Comparison of ENCODE assay signal across 1 fruit fly cellular context in genomic region chr3R:24276104-24277008, dm6.
TF ChIP-seq lines count a peak whose summit lies in the region.

Gene Orct, plus strand, starts transcription at chr3R:24276260.

TF ChIP-seq in whole organism, embryonic, 481 proteins besides CTCF, POLR2A, EP300 and RAD21 (continued from another document):
- TF ChIP-seq CG11695 (GFP tag; IDR thresholded peaks at IDR 0.05; lab: Robert Waterston, UW) = peak; percentile 72
- no peak for TF ChIP-seq pfk (GFP tag; optimal IDR thresholded peaks at IDR 0.05; lab: Kevin White, UChicago)
- no peak for TF ChIP-seq Stat92E (GFP tag; optimal IDR thresholded peaks at IDR 0.05; lab: Kevin White, UChicago)
- no peak for TF ChIP-seq z (GFP tag; IDR thresholded peaks at IDR 0.05; lab: Robert Waterston, UW)
- TF ChIP-seq pum (GFP tag; optimal IDR thresholded peaks at IDR 0.05; lab: Kevin White, UChicago) = peak; percentile 55
- no peak for TF ChIP-seq CG1024 (GFP tag; IDR thresholded peaks at IDR 0.05; lab: Robert Waterston, UW)
- 0 out of 2 replicates have a peak, but pooled peaks have one; percentile 18 for TF ChIP-seq wdn (GFP tag; IDR thresholded peaks at IDR 0.05; lab: Robert Waterston, UW)
- peak; percentile 44 for TF ChIP-seq sisA (GFP tag; IDR thresholded peaks at IDR 0.05; lab: Robert Waterston, UW)
- no peak for TF ChIP-seq ap (GFP tag; IDR thresholded peaks at IDR 0.05; lab: Robert Waterston, UW)
- TF ChIP-seq CG3838 (GFP tag; optimal IDR thresholded peaks at IDR 0.05; lab: Kevin White, UChicago) = peak; percentile 37
- TF ChIP-seq BEAF-32 (GFP tag; optimal IDR thresholded peaks at IDR 0.05; lab: Kevin White, UChicago) = no peak
- peak; percentile 52; the same call in 2 of the 3 replicates for TF ChIP-seq B-H1 (GFP tag; IDR thresholded peaks at IDR 0.05; lab: Robert Waterston, UW)
- peak; percentile 92 for TF ChIP-seq CG2120 (GFP tag; optimal IDR thresholded peaks at IDR 0.05; lab: Kevin White, UChicago)
- peak; percentile 40 for TF ChIP-seq CG7928 (GFP tag; optimal IDR thresholded peaks at IDR 0.05; lab: Kevin White, UChicago)
- peak; percentile 71 for TF ChIP-seq gcm (GFP tag; optimal IDR thresholded peaks at IDR 0.05; lab: Kevin White, UChicago)
- peak; percentile 65 for TF ChIP-seq Fer3 (tag; optimal IDR thresholded peaks at IDR 0.05; lab: Kevin White, UChicago)
- TF ChIP-seq CG5245 (GFP tag; optimal IDR thresholded peaks at IDR 0.05; lab: Kevin White, UChicago) = peak; percentile 30
- no peak for TF ChIP-seq corto (GFP tag; optimal IDR thresholded peaks at IDR 0.05; lab: Kevin White, UChicago)
- TF ChIP-seq danr (GFP tag; IDR thresholded peaks at IDR 0.05; lab: Robert Waterston, UW) = no peak
- TF ChIP-seq CG1233 (GFP tag; optimal IDR thresholded peaks at IDR 0.05; lab: Kevin White, UChicago) = peak; percentile 79
- peak; percentile 66 for TF ChIP-seq CG3163 (GFP tag; optimal IDR thresholded peaks at IDR 0.05; lab: Kevin White, UChicago)
- no peak for TF ChIP-seq nerfin-2 (GFP tag; IDR thresholded peaks at IDR 0.05; lab: Robert Waterston, UW; ENCODE audit: partially characterized antibody)
- peak; percentile 16 for TF ChIP-seq Ravus (GFP tag; IDR thresholded peaks at IDR 0.05; lab: Robert Waterston, UW)
- TF ChIP-seq PHDP (tag; optimal IDR thresholded peaks at IDR 0.05; lab: Kevin White, UChicago) = peak; percentile 80
- TF ChIP-seq CkIIα-i1 (GFP tag; IDR thresholded peaks at IDR 0.05; lab: Robert Waterston, UW) = no peak
- no peak for TF ChIP-seq CG33557 (GFP tag; optimal IDR thresholded peaks at IDR 0.05; lab: Kevin White, UChicago)
- peak; percentile 43 for TF ChIP-seq CG7987 (GFP tag; optimal IDR thresholded peaks at IDR 0.05; lab: Kevin White, UChicago)
- peak; percentile 66 for TF ChIP-seq CG17359 (tag; optimal IDR thresholded peaks at IDR 0.05; lab: Kevin White, UChicago)
- peak; percentile 74 for TF ChIP-seq row (GFP tag; IDR thresholded peaks at IDR 0.05; lab: Robert Waterston, UW)
- peak; percentile 79 for TF ChIP-seq Sox100B (GFP tag; optimal IDR thresholded peaks at IDR 0.05; lab: Kevin White, UChicago)
- TF ChIP-seq CG12219 (GFP tag; optimal IDR thresholded peaks at IDR 0.05; lab: Kevin White, UChicago) = peak; percentile 72
- TF ChIP-seq grn (GFP tag; optimal IDR thresholded peaks at IDR 0.05; lab: Kevin White, UChicago) = peak; percentile 59
- no peak for TF ChIP-seq br (optimal IDR thresholded peaks at IDR 0.05; lab: Kevin White, UChicago)
- TF ChIP-seq CG1529 (GFP tag; optimal IDR thresholded peaks at IDR 0.05; lab: Kevin White, UChicago) = peak; percentile 58
- TF ChIP-seq Hmx (GFP tag; optimal IDR thresholded peaks at IDR 0.05; lab: Kevin White, UChicago) = peak; percentile 55
- no peak for TF ChIP-seq CG14050 (GFP tag; IDR thresholded peaks at IDR 0.05; lab: Robert Waterston, UW)
- TF ChIP-seq CG30403 (GFP tag; optimal IDR thresholded peaks at IDR 0.05; lab: Kevin White, UChicago) = peak; percentile 80
- peak; percentile 87 for TF ChIP-seq HLH54F (GFP tag; optimal IDR thresholded peaks at IDR 0.05; lab: Kevin White, UChicago)
- peak; percentile 53; the same call in 1 of the 2 replicates for TF ChIP-seq Drgx (GFP tag; IDR thresholded peaks at IDR 0.05; lab: Robert Waterston, UW)
- TF ChIP-seq so (GFP tag; IDR thresholded peaks at IDR 0.05; lab: Robert Waterston, UW) = peak; percentile 15; the same call in 1 of the 3 replicates
- no peak for TF ChIP-seq Sin3A (optimal IDR thresholded peaks at IDR 0.05; lab: Kevin White, UChicago)
